Worm (Caenorhabditis elegans) whole organism, L1 larva: Measurements from ENCODE around the gene parp-2.

Experiments used
- C16A3.4 ChIP-seq: fragments of 150-350 bp; optimal IDR thresholded peaks from 2 replicates; lab custom pipeline; 2014; ENCODE audit warnings: missing biosample characterization, missing genetic modification characterization
- C34B4.2 ChIP-seq: sonication (generic microtip); optimal IDR thresholded peaks from 2 replicates; lab custom pipeline; 2017; ENCODE audit warnings: mild to moderate bottlenecking, missing genetic modification characterization, missing compliant biosample characterization
- Y116A8C.19 ChIP-seq: sonication (generic microtip); optimal IDR thresholded peaks from 2 replicates; lab custom pipeline; 2016; ENCODE audit warnings: missing compliant biosample characterization, missing genetic modification characterization, borderline replicate concordance
- ama-1 ChIP-seq: fragments of 150-350 bp; optimal IDR thresholded peaks from 2 replicates; lab custom pipeline; 2014
- blmp-1 ChIP-seq: fragments of 150-350 bp; optimal IDR thresholded peaks from 2 replicates; lab custom pipeline; 2014; ENCODE audit warnings: missing biosample characterization, missing genetic modification characterization
- ceh-8 ChIP-seq: fragments of 200-800 bp; sonication (Bioruptor generic); optimal IDR thresholded peaks from 2 replicates; lab custom pipeline; 2018; ENCODE audit warnings: mild to moderate bottlenecking, missing genetic modification characterization, moderate library complexity, missing compliant biosample characterization
- ceh-82 ChIP-seq, 3 experiments: fragments of 150-350 bp in 1 of 3; sonication (generic microtip) in 2 of 3; optimal IDR thresholded peaks; 2 replicates each; lab custom pipeline; 2014 to 2017; ENCODE audit warnings: missing biosample characterization in 3 of 3, missing genetic modification characterization in 3 of 3
- ceh-88 ChIP-seq: fragments of 200-800 bp; sonication (Bioruptor generic); IDR thresholded peaks from 2 replicates; pipeline ENCODE4 v1.3.6; 2022; ENCODE audit warnings: missing genetic modification characterization, missing compliant biosample characterization
- ceh-90 ChIP-seq: sonication (generic microtip); optimal IDR thresholded peaks from 2 replicates; lab custom pipeline; 2016; ENCODE audit warnings: missing genetic modification characterization, missing compliant biosample characterization
- ces-1 ChIP-seq: fragments of 150-350 bp; optimal IDR thresholded peaks from 2 replicates; lab custom pipeline; 2014; ENCODE audit warnings: missing biosample characterization, missing genetic modification reagents, missing genetic modification characterization
- dpl-1 ChIP-seq, 3 experiments: fragments of 150-350 bp in 2 of 3; sonication (generic microtip) in 1 of 3; optimal IDR thresholded peaks; 2 replicates each; lab custom pipeline; 2014 to 2017; ENCODE audit warnings: missing biosample characterization in 3 of 3, missing genetic modification characterization in 3 of 3, missing genetic modification reagents in 3 of 3
- dsc-1 ChIP-seq: sonication (generic microtip); optimal IDR thresholded peaks from 2 replicates; lab custom pipeline; 2016; ENCODE audit warnings: mild to moderate bottlenecking, missing genetic modification characterization, missing compliant biosample characterization
- efl-1 ChIP-seq, 4 experiments: fragments of 150-350 bp; optimal IDR thresholded peaks in 3 of 4; peaks in 1 of 4; 1 replicate in 1 of 4; 2 replicates in 3 of 4; lab custom pipeline; 2014; ENCODE audit warnings: missing biosample characterization in 2 of 4, missing genetic modification characterization in 2 of 4, missing genetic modification reagents in 2 of 4
- egl-13 ChIP-seq: sonication (generic microtip); optimal IDR thresholded peaks from 2 replicates; lab custom pipeline; 2016; ENCODE audit warnings: missing genotype, missing genetic modification reagents, missing genetic modification characterization, missing compliant biosample characterization
- egl-27 ChIP-seq, 2 experiments: fragments of 150-350 bp in 1 of 2; sonication (generic microtip); optimal IDR thresholded peaks; 3 replicates each; lab custom pipeline; 2017 to 2018; ENCODE audit warnings: missing biosample characterization in 2 of 2, missing genetic modification characterization in 2 of 2, missing genetic modification reagents in 2 of 2
- ets-5 ChIP-seq: fragments of 200-800 bp; sonication (Bioruptor generic); IDR thresholded peaks from 2 replicates; pipeline ENCODE4 v1.3.6; 2022; ENCODE audit warnings: missing genetic modification characterization, missing compliant biosample characterization
- fkh-10 ChIP-seq: sonication (generic microtip); optimal IDR thresholded peaks from 2 replicates; lab custom pipeline; 2017; ENCODE audit warnings: missing biosample characterization, missing genetic modification reagents, missing genetic modification characterization
- fkh-4 ChIP-seq: sonication (generic microtip); optimal IDR thresholded peaks from 2 replicates; lab custom pipeline; 2016; ENCODE audit warnings: missing compliant biosample characterization, missing genetic modification characterization, borderline replicate concordance
- grh-1 ChIP-seq: fragments of 200-800 bp; sonication (Bioruptor generic); IDR thresholded peaks from 2 replicates; pipeline ENCODE4 v1.3.6; 2022; ENCODE audit warnings: missing genetic modification reagents, missing genetic modification characterization, missing compliant biosample characterization
- hlh-17 ChIP-seq: fragments of 200-800 bp; sonication (Bioruptor generic); optimal IDR thresholded peaks from 2 replicates; lab custom pipeline; 2018; ENCODE audit warnings: missing genetic modification characterization, mild to moderate bottlenecking, missing compliant biosample characterization, moderate library complexity, borderline replicate concordance
- hlh-4 ChIP-seq: sonication (generic microtip); optimal IDR thresholded peaks from 2 replicates; lab custom pipeline; 2016; ENCODE audit warnings: mild to moderate bottlenecking, missing genetic modification characterization, missing compliant biosample characterization
- hpl-2 ChIP-seq: fragments of 150-350 bp; optimal IDR thresholded peaks from 2 replicates; lab custom pipeline; 2014; ENCODE audit warnings: missing biosample characterization, missing genetic modification reagents, missing genetic modification characterization
- irx-1 ChIP-seq: sonication (generic microtip); optimal IDR thresholded peaks from 2 replicates; lab custom pipeline; 2016; ENCODE audit warnings: missing genetic modification characterization, missing compliant biosample characterization
- isw-1 ChIP-seq: fragments of 200-800 bp; sonication (Bioruptor generic); IDR thresholded peaks from 2 replicates; pipeline ENCODE4 v1.3.6; 2022; ENCODE audit warnings: missing genetic modification characterization, missing compliant biosample characterization
- lin-13 ChIP-seq: fragments of 150-350 bp; optimal IDR thresholded peaks from 2 replicates; lab custom pipeline; 2014; ENCODE audit warnings: missing biosample characterization, missing genetic modification reagents, missing genetic modification characterization
- lin-35 ChIP-seq, 2 experiments: fragments of 150-350 bp; optimal IDR thresholded peaks; 2 replicates each; lab custom pipeline; 2014; ENCODE audit warnings: missing biosample characterization in 2 of 2, missing genetic modification characterization in 2 of 2, missing genetic modification reagents in 2 of 2
- lsy-2 ChIP-seq, 2 experiments: fragments of 150-350 bp; optimal IDR thresholded peaks; 2 replicates each; lab custom pipeline; 2014; ENCODE audit warnings: missing biosample characterization in 2 of 2, missing genetic modification characterization in 2 of 2
- mab-9 ChIP-seq: fragments of 200-800 bp; sonication (Bioruptor generic); IDR thresholded peaks from 2 replicates; pipeline ENCODE4 v1.3.6; 2022; ENCODE audit warnings: missing genetic modification reagents, missing genetic modification characterization, missing compliant biosample characterization
- mdl-1 ChIP-seq, 2 experiments: fragments of 150-350 bp; optimal IDR thresholded peaks; 2 replicates each; lab custom pipeline; 2014 to 2017; ENCODE audit warnings: missing biosample characterization in 2 of 2, missing genetic modification characterization in 2 of 2, inconsistent platforms in 1 of 2
- mep-1 ChIP-seq: fragments of 150-350 bp; optimal IDR thresholded peaks from 2 replicates; lab custom pipeline; 2014; ENCODE audit warnings: missing biosample characterization, missing genetic modification characterization
- nhr-11 ChIP-seq: fragments of 150-350 bp; optimal IDR thresholded peaks from 2 replicates; lab custom pipeline; 2014; ENCODE audit warnings: missing biosample characterization, missing genetic modification characterization
- nhr-12 ChIP-seq: sonication (generic microtip); optimal IDR thresholded peaks from 2 replicates; lab custom pipeline; 2017; ENCODE audit warnings: missing biosample characterization, missing genetic modification characterization
- nhr-19 ChIP-seq: fragments of 200-800 bp; sonication (Bioruptor generic); conservative IDR thresholded peaks from 2 replicates; pipeline ENCODE4 v1.3.6; 2022; ENCODE audit warnings: missing genetic modification characterization, missing compliant biosample characterization
- nhr-20 ChIP-seq: sonication (generic microtip); optimal IDR thresholded peaks from 2 replicates; lab custom pipeline; 2016; ENCODE audit warnings: mild to moderate bottlenecking, missing genetic modification characterization, missing compliant biosample characterization
- nhr-28 ChIP-seq: fragments of 150-350 bp; optimal IDR thresholded peaks from 2 replicates; lab custom pipeline; 2014; ENCODE audit warnings: missing biosample characterization, missing genetic modification characterization
- nhr-47 ChIP-seq: sonication (generic microtip); optimal IDR thresholded peaks from 2 replicates; lab custom pipeline; 2016; ENCODE audit warnings: mild to moderate bottlenecking, missing genetic modification characterization, moderate library complexity, missing compliant biosample characterization
- nhr-71 ChIP-seq: sonication (generic microtip); optimal IDR thresholded peaks from 2 replicates; lab custom pipeline; 2016; ENCODE audit warnings: mild to moderate bottlenecking, missing genetic modification characterization, moderate library complexity, missing compliant biosample characterization
- nhr-90 ChIP-seq: sonication (generic microtip); optimal IDR thresholded peaks from 2 replicates; lab custom pipeline; 2016; ENCODE audit warnings: mild to moderate bottlenecking, missing genetic modification characterization, missing compliant biosample characterization; ENCODE audit not compliant: poor library complexity
- pag-3 ChIP-seq: sonication (generic microtip); optimal IDR thresholded peaks from 2 replicates; lab custom pipeline; 2017; ENCODE audit warnings: missing genetic modification characterization, mild to moderate bottlenecking, missing compliant biosample characterization, antibody characterized with exemption, borderline replicate concordance; ENCODE audit not compliant: insufficient read depth
- skn-1 ChIP-seq: fragments of 150-350 bp; optimal IDR thresholded peaks from 2 replicates; lab custom pipeline; 2014; ENCODE audit warnings: missing biosample characterization, missing genetic modification characterization
- snu-23 ChIP-seq: sonication (generic microtip); optimal IDR thresholded peaks from 2 replicates; lab custom pipeline; 2016; ENCODE audit warnings: missing genetic modification characterization, missing compliant biosample characterization
- sox-4 ChIP-seq: sonication (generic microtip); optimal IDR thresholded peaks from 2 replicates; lab custom pipeline; 2016; ENCODE audit warnings: missing genetic modification characterization, missing compliant biosample characterization
- sup-37 ChIP-seq: fragments of 200-800 bp; sonication (Bioruptor generic); optimal IDR thresholded peaks from 2 replicates; lab custom pipeline; 2018; ENCODE audit warnings: mild to moderate bottlenecking, missing genetic modification characterization, missing compliant biosample characterization
- unc-30 ChIP-seq: sonication (generic microtip); optimal IDR thresholded peaks from 2 replicates; lab custom pipeline; 2017; ENCODE audit warnings: missing biosample characterization, missing genetic modification characterization
- unc-62 ChIP-seq: fragments of 150-350 bp; optimal IDR thresholded peaks from 2 replicates; lab custom pipeline; 2014; ENCODE audit warnings: missing biosample characterization, missing genetic modification reagents, missing genetic modification characterization
- unc-98 ChIP-seq: fragments of 200-800 bp; sonication (Bioruptor generic); IDR thresholded peaks from 2 replicates; pipeline ENCODE4 v1.3.6; 2022; ENCODE audit warnings: missing genetic modification characterization, missing compliant biosample characterization
- vab-15 ChIP-seq: sonication (generic microtip); optimal IDR thresholded peaks from 2 replicates; lab custom pipeline; 2017; ENCODE audit warnings: missing genotype, mild to moderate bottlenecking, missing genetic modification characterization, missing compliant biosample characterization
- zag-1 ChIP-seq: fragments of 150-350 bp; optimal IDR thresholded peaks from 2 replicates; lab custom pipeline; 2014; ENCODE audit warnings: missing biosample characterization, missing genetic modification characterization

The parp-2 gene

ce11 chrII:9556582-9556981, 36.3 kb upstream of the parp-2 start:
- TF ChIP-seq lin-13 (GFP tag; lab: Kevin White, UChicago): no peak
- TF ChIP-seq isw-1 (GFP tag; lab: Robert Waterston, UW): no peak
- TF ChIP-seq hlh-4: no peak
- no peak for TF ChIP-seq hlh-17 (GFP tag; lab: Kevin White, UChicago)
- TF ChIP-seq unc-30: no peak
- no peak for TF ChIP-seq dsc-1 (tag; lab: Kevin White, UChicago)
- TF ChIP-seq nhr-12 (tag; lab: Kevin White, UChicago): no peak
- no peak for TF ChIP-seq blmp-1
- TF ChIP-seq nhr-20: no peak
- no peak for TF ChIP-seq pag-3 (tag; lab: Kevin White, UChicago)
- no peak for TF ChIP-seq ama-1
- TF ChIP-seq C16A3.4 (tag; lab: Kevin White, UChicago): no peak
- TF ChIP-seq ceh-88 (GFP tag; lab: Robert Waterston, UW): no peak
- TF ChIP-seq fkh-10: no peak
- no peak for TF ChIP-seq nhr-19 (GFP tag; lab: Robert Waterston, UW)
- no peak for TF ChIP-seq sup-37 (GFP tag; lab: Kevin White, UChicago)
- no peak for TF ChIP-seq ceh-90 (tag; lab: Kevin White, UChicago)
- no peak for TF ChIP-seq hpl-2
- TF ChIP-seq, all 84 proteins: peak for 0

ce11 chrII:9557437-9558150, 35.2 kb upstream of the parp-2 start, which contains the start of gene zfp-2:
zfp-2 (plus strand) TSS chrII:9557650.
- no peak for TF ChIP-seq ets-5 (GFP tag; lab: Robert Waterston, UW)
- TF ChIP-seq ceh-90 (tag; lab: Kevin White, UChicago): no peak
- no peak for TF ChIP-seq unc-62 (GFP tag; lab: Kevin White, UChicago)
- no peak for TF ChIP-seq nhr-90
- TF ChIP-seq ceh-82 (tag; optimal IDR thresholded peaks at IDR 0.05; lab: Kevin White, UChicago): peak in 1 of 3 experiments; percentile 0
- TF ChIP-seq snu-23: peak; percentile 26
- TF ChIP-seq Y116A8C.19: no peak
- no peak for TF ChIP-seq unc-30
- peak; percentile 21 for TF ChIP-seq blmp-1
- no peak for TF ChIP-seq irx-1
- no peak for TF ChIP-seq zag-1 (tag; lab: Kevin White, UChicago)
- no peak for TF ChIP-seq fkh-10
- no peak for TF ChIP-seq hlh-17 (GFP tag; lab: Kevin White, UChicago)
- TF ChIP-seq C34B4.2 (tag; lab: Kevin White, UChicago): no peak
- TF ChIP-seq unc-98 (GFP tag; lab: Robert Waterston, UW): no peak
- TF ChIP-seq lsy-2 (tag; optimal IDR thresholded peaks at IDR 0.05; lab: Kevin White, UChicago): peak; percentile 12 to 57
- TF ChIP-seq egl-27 (tag; optimal IDR thresholded peaks at IDR 0.05; lab: Kevin White, UChicago): no peak
- no peak for TF ChIP-seq ceh-8 (GFP tag; lab: Kevin White, UChicago)
- no peak for TF ChIP-seq fkh-4 (tag; lab: Kevin White, UChicago)
- no peak for TF ChIP-seq ces-1 (GFP tag; lab: Kevin White, UChicago)
- TF ChIP-seq nhr-47 (tag; lab: Kevin White, UChicago): no peak
- TF ChIP-seq nhr-11 (tag; lab: Kevin White, UChicago): no peak
- TF ChIP-seq nhr-71 (tag; lab: Kevin White, UChicago): peak; percentile 3
- no peak for TF ChIP-seq isw-1 (GFP tag; lab: Robert Waterston, UW)
- TF ChIP-seq sox-4 (tag; lab: Kevin White, UChicago): no peak
- peak; percentile 31 to 43 for TF ChIP-seq efl-1 (optimal IDR thresholded peaks at IDR 0.05; lab: Kevin White, UChicago)
- TF ChIP-seq efl-1 (GFP tag; optimal IDR thresholded peaks at IDR 0.05 in 1 of 2; lab: Kevin White, UChicago): peak; percentile 31 to 89
- no peak for TF ChIP-seq lin-13 (GFP tag; lab: Kevin White, UChicago)
- no peak for TF ChIP-seq nhr-28 (tag; lab: Kevin White, UChicago)
- TF ChIP-seq mep-1 (tag; lab: Kevin White, UChicago): no peak
- TF ChIP-seq mab-9 (GFP tag; lab: Robert Waterston, UW): no peak
- no peak for TF ChIP-seq egl-13 (tag; lab: Kevin White, UChicago)
- TF ChIP-seq vab-15 (tag; lab: Kevin White, UChicago): no peak
- no peak for TF ChIP-seq hlh-4
- peak in 2 of 3 experiments; percentile 5 to 44 for TF ChIP-seq dpl-1 (GFP tag; optimal IDR thresholded peaks at IDR 0.05; lab: Kevin White, UChicago)
- TF ChIP-seq nhr-20: peak; percentile 5
- TF ChIP-seq lin-35 (GFP tag; optimal IDR thresholded peaks at IDR 0.05; lab: Kevin White, UChicago): peak; percentile 26 to 37
- TF ChIP-seq mdl-1 (tag; optimal IDR thresholded peaks at IDR 0.05; lab: Kevin White, UChicago): no peak
- no peak for TF ChIP-seq grh-1
- TF ChIP-seq skn-1: no peak
- TF ChIP-seq sup-37 (GFP tag; lab: Kevin White, UChicago): no peak
